Fruit fly (Drosophila melanogaster) whole organism, wandering third instar larva: ENCODE results near the gene CG43678.

Source experiments
- Abd-B ChIP-seq: fragments of >200 bp; optimal IDR thresholded peaks from 2 replicates; lab custom pipeline; 2017; ENCODE audit warnings: missing biosample characterization, missing genetic modification characterization
- CG32264 ChIP-seq: fragments of 200-800 bp; sonication (Bioruptor generic); optimal IDR thresholded peaks from 2 replicates; lab custom pipeline; 2016; ENCODE audit warnings: missing biosample characterization, missing genetic modification characterization
- CG9705 ChIP-seq: fragments of 200-800 bp; sonication (Bioruptor generic); optimal IDR thresholded peaks from 2 replicates; lab custom pipeline; 2018; ENCODE audit warnings: missing biosample characterization, mild to moderate bottlenecking, missing genetic modification characterization
- CrebA ChIP-seq: fragments of 200-800 bp; sonication (Bioruptor generic); optimal IDR thresholded peaks from 2 replicates; lab custom pipeline; 2016; ENCODE audit warnings: missing biosample characterization, mild to moderate bottlenecking, missing genetic modification characterization, borderline replicate concordance
- Dfd ChIP-seq: fragments of >200 bp; optimal IDR thresholded peaks from 2 replicates; lab custom pipeline; 2017; ENCODE audit warnings: missing biosample characterization, missing genetic modification characterization
- Dif ChIP-seq: fragments of 200-275, 200-300 bp; sonication (Bioruptor generic); optimal IDR thresholded peaks from 2 replicates; lab custom pipeline; 2018; ENCODE audit warnings: missing biosample characterization, missing genetic modification characterization; ENCODE audit not compliant: partially characterized antibody
- GATAd ChIP-seq: sonication (Bioruptor generic); optimal IDR thresholded peaks from 2 replicates; lab custom pipeline; 2016; ENCODE audit warnings: missing biosample characterization, missing genetic modification characterization
- HLH106 ChIP-seq: fragments of 200-800 bp; optimal IDR thresholded peaks from 3 replicates; lab custom pipeline; 2019; ENCODE audit warnings: missing biosample characterization, mild to moderate bottlenecking, missing genetic modification characterization, moderate library complexity
- Hnf4 ChIP-seq: fragments of 200-800 bp; sonication (Bioruptor generic); optimal IDR thresholded peaks from 2 replicates; lab custom pipeline; 2016; ENCODE audit warnings: missing biosample characterization, mild to moderate bottlenecking, missing genetic modification characterization
- Hr78 ChIP-seq: fragments of >200 bp; optimal IDR thresholded peaks from 2 replicates; lab custom pipeline; 2017; ENCODE audit warnings: missing biosample characterization, missing genetic modification characterization
- Hr83 ChIP-seq: fragments of 200-300 bp; sonication (Bioruptor generic); optimal IDR thresholded peaks from 2 replicates; lab custom pipeline; 2016; ENCODE audit warnings: missing biosample characterization, mild to moderate bottlenecking, missing genetic modification characterization, moderate library complexity; ENCODE audit not compliant: poor library complexity, severe bottlenecking
- Jra ChIP-seq: sonication (Bioruptor generic); optimal IDR thresholded peaks from 2 replicates; lab custom pipeline; 2016; ENCODE audit warnings: missing biosample characterization, missing genetic modification characterization
- Mio ChIP-seq: sonication (Bioruptor generic); optimal IDR thresholded peaks from 2 replicates; lab custom pipeline; 2016; ENCODE audit warnings: missing biosample characterization, missing genetic modification characterization
- Myc ChIP-seq: fragments of >200 bp; optimal IDR thresholded peaks from 2 replicates; lab custom pipeline; 2017
- N ChIP-seq: fragments of >200 bp; optimal IDR thresholded peaks from 2 replicates; lab custom pipeline; 2018; ENCODE audit warnings: missing biosample characterization, missing external identifiers, missing genetic modification characterization
- OdsH ChIP-seq: fragments of 200-800 bp; sonication (Bioruptor generic); optimal IDR thresholded peaks from 2 replicates; lab custom pipeline; 2016; ENCODE audit warnings: missing biosample characterization, mild to moderate bottlenecking, missing genetic modification characterization
- Rel ChIP-seq, 2 experiments: fragments of 200-800 bp; sonication (Bioruptor generic) in 1 of 2; optimal IDR thresholded peaks; 2 replicates in 1 of 2; 3 replicates in 1 of 2; lab custom pipeline; 2016 to 2019; ENCODE audit warnings: mild to moderate bottlenecking in 2 of 2, missing biosample characterization in 2 of 2, missing genetic modification characterization in 2 of 2, moderate library complexity in 1 of 2
- Sp1 ChIP-seq: fragments of 200-800 bp; sonication (Bioruptor generic); optimal IDR thresholded peaks from 3 replicates; lab custom pipeline; 2019; ENCODE audit warnings: missing biosample characterization, mild to moderate bottlenecking, missing genetic modification characterization, moderate library complexity
- Vsx2 ChIP-seq: fragments of 200-300, 225-300 bp; sonication (Bioruptor generic); optimal IDR thresholded peaks from 2 replicates; lab custom pipeline; 2018; ENCODE audit warnings: missing biosample characterization, missing genetic modification characterization; ENCODE audit not compliant: partially characterized antibody
- br ChIP-seq: fragments of 200-800 bp; sonication (Bioruptor generic); optimal IDR thresholded peaks from 2 replicates; lab custom pipeline; 2016; ENCODE audit warnings: missing biosample characterization, missing genetic modification characterization
- brk ChIP-seq: fragments of 200-800 bp; sonication (Bioruptor generic); optimal IDR thresholded peaks from 2 replicates; lab custom pipeline; 2016; ENCODE audit warnings: missing biosample characterization, mild to moderate bottlenecking, missing genetic modification characterization
- dl ChIP-seq, 2 experiments: fragments of 175-275, 200-275 bp in 1 of 2; fragments of 200-275 bp in 1 of 2; sonication (Bioruptor generic); optimal IDR thresholded peaks; lab custom pipeline; 2018; ENCODE audit warnings: mild to moderate bottlenecking in 2 of 2, missing biosample characterization in 2 of 2, missing genetic modification characterization in 2 of 2, moderate library complexity in 2 of 2; ENCODE audit not compliant: partially characterized antibody in 2 of 2, insufficient read depth in 1 of 2
- dmrt93B ChIP-seq: fragments of 200-800 bp; sonication (Bioruptor generic); optimal IDR thresholded peaks from 2 replicates; lab custom pipeline; 2018; ENCODE audit warnings: missing biosample characterization, mild to moderate bottlenecking, missing genetic modification characterization
- dsf ChIP-seq: sonication (Bioruptor generic); optimal IDR thresholded peaks from 2 replicates; lab custom pipeline; 2016; ENCODE audit warnings: missing biosample characterization, missing genetic modification characterization, borderline replicate concordance
- ey ChIP-seq: fragments of 200-800 bp; sonication (Bioruptor generic); optimal IDR thresholded peaks from 2 replicates; lab custom pipeline; 2016; ENCODE audit warnings: missing biosample characterization, missing genetic modification characterization
- foxo ChIP-seq, 2 experiments: fragments of 200-800 bp; sonication (Bioruptor generic); optimal IDR thresholded peaks; 2 replicates in 1 of 2; 3 replicates in 1 of 2; lab custom pipeline; 2016 to 2017; ENCODE audit warnings: missing biosample characterization in 2 of 2, missing genetic modification characterization in 2 of 2
- fru ChIP-seq: fragments of 200-800 bp; sonication (Bioruptor generic); optimal IDR thresholded peaks from 3 replicates; lab custom pipeline; 2016; ENCODE audit warnings: missing biosample characterization, mild to moderate bottlenecking, missing genetic modification characterization
- h ChIP-seq: fragments of 200-800 bp; sonication (Bioruptor generic); optimal IDR thresholded peaks from 3 replicates; lab custom pipeline; 2016; ENCODE audit warnings: missing biosample characterization, mild to moderate bottlenecking, missing genetic modification characterization
- jim ChIP-seq: fragments of 175-275, 200-325 bp; sonication (Bioruptor generic); optimal IDR thresholded peaks from 2 replicates; lab custom pipeline; 2016; ENCODE audit warnings: missing biosample characterization, mild to moderate bottlenecking, missing genetic modification characterization
- lola ChIP-seq: fragments of >200 bp; optimal IDR thresholded peaks from 2 replicates; lab custom pipeline; 2017; ENCODE audit warnings: missing biosample characterization, missing genetic modification characterization
- pan ChIP-seq: fragments of >200 bp; optimal IDR thresholded peaks from 2 replicates; lab custom pipeline; 2017
- psq ChIP-seq: fragments of 200-800 bp; sonication (Bioruptor generic); optimal IDR thresholded peaks from 3 replicates; lab custom pipeline; 2017; ENCODE audit warnings: missing biosample characterization, mild to moderate bottlenecking, missing genetic modification characterization, moderate library complexity
- rgr ChIP-seq: fragments of 200-800 bp; sonication (Bioruptor generic); optimal IDR thresholded peaks from 3 replicates; lab custom pipeline; 2016; ENCODE audit warnings: missing biosample characterization, mild to moderate bottlenecking, missing genetic modification characterization
- sage ChIP-seq: fragments of 200-800 bp; sonication (Bioruptor generic); optimal IDR thresholded peaks from 2 replicates; lab custom pipeline; 2016; ENCODE audit warnings: missing biosample characterization, mild to moderate bottlenecking, missing genetic modification characterization
- sv ChIP-seq: fragments of 200-800 bp; sonication (Bioruptor generic); optimal IDR thresholded peaks from 3 replicates; lab custom pipeline; 2016; ENCODE audit warnings: missing biosample characterization, missing genetic modification characterization
- tai ChIP-seq: sonication (Bioruptor generic); optimal IDR thresholded peaks from 2 replicates; lab custom pipeline; 2016; ENCODE audit warnings: missing biosample characterization, missing genetic modification characterization
- usp ChIP-seq: fragments of >200 bp; optimal IDR thresholded peaks from 2 replicates; lab custom pipeline; 2017; ENCODE audit warnings: missing biosample characterization, missing genetic modification characterization
- woc ChIP-seq: sonication (Bioruptor generic); optimal IDR thresholded peaks from 2 replicates; lab custom pipeline; 2016; ENCODE audit warnings: missing biosample characterization, mild to moderate bottlenecking, missing genetic modification characterization

The CG43678 gene

DNA sequence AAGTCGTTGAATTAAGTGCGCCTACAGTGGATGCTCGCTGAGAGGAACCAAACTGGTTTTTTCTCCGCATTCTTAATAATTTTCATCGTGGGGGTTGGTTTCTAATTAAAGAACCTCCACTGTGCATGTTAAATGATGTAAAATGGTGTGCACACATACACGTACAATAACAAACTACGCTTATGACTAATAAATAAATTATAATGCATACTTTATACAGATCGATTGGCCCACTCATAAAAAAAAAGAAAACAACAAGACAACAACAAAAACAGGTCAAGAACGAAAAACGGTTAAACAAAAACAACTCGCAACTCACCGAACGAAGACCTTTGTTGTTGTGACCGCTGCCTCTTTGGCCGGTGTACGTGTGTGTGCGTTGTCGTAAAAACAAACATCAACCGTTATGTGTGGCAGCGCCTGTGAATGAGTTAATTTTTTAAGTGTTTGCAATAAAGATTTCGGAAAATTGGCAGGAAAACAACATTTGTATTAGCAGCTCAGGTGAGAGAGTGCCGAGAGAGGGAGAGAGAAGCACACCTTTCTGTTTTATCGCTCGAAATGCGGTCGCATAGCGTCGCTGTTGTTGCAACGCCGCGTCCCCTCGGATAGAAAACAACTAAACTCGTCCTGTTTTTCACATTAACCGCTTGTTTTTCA lies 44.8 kb upstream of the CG43678 start:
- TF ChIP-seq Mio (GFP tag; lab: Kevin White, UChicago) (no peak), dl (GFP tag; optimal IDR thresholded peaks at IDR 0.05; lab: Kevin White, UChicago; ENCODE audit: insufficient read depth in 1 of 2, partially characterized antibody in 2 of 2) (no peak), pan (lab: Kevin White, UChicago) (no peak), Rel (GFP tag; optimal IDR thresholded peaks at IDR 0.05; lab: Kevin White, UChicago) (no peak), Rel (tag; optimal IDR thresholded peaks at IDR 0.05; lab: Kevin White, UChicago) (no peak), usp (no peak), CG32264 (GFP tag; lab: Kevin White, UChicago) (no peak), sv (GFP tag; lab: Kevin White, UChicago) (no peak), Myc (lab: Kevin White, UChicago) (no peak), h (GFP tag; lab: Kevin White, UChicago) (peak; percentile 50), Sp1 (GFP tag; lab: Kevin White, UChicago) (no peak), jim (GFP tag; lab: Kevin White, UChicago) (no peak), psq (GFP tag; lab: Kevin White, UChicago) (peak; percentile 0), rgr (GFP tag; lab: Kevin White, UChicago) (peak; percentile 21), lola (no peak), CrebA (no peak), br (peak; percentile 26), brk (GFP tag; lab: Kevin White, UChicago) (peak; percentile 26), Dif (GFP tag; lab: Kevin White, UChicago) (no peak), woc (GFP tag; lab: Kevin White, UChicago) (peak; percentile 2), Jra (GFP tag; lab: Kevin White, UChicago) (peak; percentile 5), Hr83 (GFP tag; lab: Kevin White, UChicago) (peak; percentile 6), sage (peak; percentile 28), CG9705 (GFP tag; lab: Kevin White, UChicago) (peak; percentile 4), OdsH (peak; percentile 15), Hr78 (GFP tag; lab: Kevin White, UChicago) (no peak), GATAd (no peak), Dfd (GFP tag; lab: Kevin White, UChicago) (no peak), Hnf4 (GFP tag; lab: Kevin White, UChicago) (no peak), ey (GFP tag; lab: Kevin White, UChicago) (peak; percentile 29), tai (no peak), Abd-B (GFP tag; lab: Kevin White, UChicago) (no peak), HLH106 (no peak), N (GFP tag; lab: Kevin White, UChicago) (no peak), foxo (GFP tag; optimal IDR thresholded peaks at IDR 0.05; lab: Kevin White, UChicago) (no peak), dmrt93B (GFP tag; lab: Kevin White, UChicago) (no peak), Vsx2 (no peak), fru (GFP tag; lab: Kevin White, UChicago) (peak; percentile 18), dsf (GFP tag; lab: Kevin White, UChicago) (no peak)

- TF ChIP-seq jim (GFP tag; lab: Kevin White, UChicago) (no peak), tai (no peak), usp (no peak), Abd-B (GFP tag; lab: Kevin White, UChicago) (no peak), CG32264 (GFP tag; lab: Kevin White, UChicago) (no peak)
These were observed 40.8 kb upstream of the CG43678 start for dm6 chr3L:15089887-15090679.
